Fruit fly (Drosophila melanogaster) whole organism, embryonic: ENCODE measurements around the gene Dlc90F.

Experiments
- ATbp ChIP-seq: fragments of 200-800 bp; sonication (Bioruptor generic); optimal IDR thresholded peaks from 2 replicates; lab custom pipeline; 2017; ENCODE audit warnings: missing biosample characterization, mild to moderate bottlenecking, missing genetic modification characterization, missing genetic modification reagents
- Adf1 ChIP-seq: fragments of 200-800 bp; sonication (Bioruptor generic); IDR thresholded peaks from 2 replicates; pipeline ENCODE4 v1.3.6; 2022; ENCODE audit warnings: missing biosample characterization, missing genetic modification characterization
- Awh ChIP-seq: fragments of 200-800 bp; sonication (Bioruptor generic); IDR thresholded peaks from 2 replicates; pipeline ENCODE4, ENCODE4 v1.3.6; 2022; ENCODE audit warnings: missing biosample characterization, missing genetic modification characterization
- CG10654 ChIP-seq: fragments of 200-800 bp; sonication (Bioruptor generic); optimal IDR thresholded peaks from 2 replicates; lab custom pipeline; 2016; ENCODE audit warnings: missing biosample characterization, missing genetic modification characterization
- CG10979 ChIP-seq: fragments of 200-800 bp; sonication (Bioruptor generic); optimal IDR thresholded peaks from 2 replicates; lab custom pipeline; 2018; ENCODE audit warnings: missing biosample characterization, mild to moderate bottlenecking, missing genetic modification characterization, moderate library complexity
- CG13775 ChIP-seq: fragments of 200-800 bp; sonication (Bioruptor generic); optimal IDR thresholded peaks from 3 replicates; lab custom pipeline; 2017; ENCODE audit warnings: missing biosample characterization, mild to moderate bottlenecking, missing genetic modification characterization
- CG15269 ChIP-seq: fragments of 200-800 bp; sonication (Bioruptor generic); optimal IDR thresholded peaks from 2 replicates; lab custom pipeline; 2018; ENCODE audit warnings: missing biosample characterization, mild to moderate bottlenecking, missing genetic modification characterization, moderate library complexity
- CG18599 ChIP-seq: fragments of 200-800 bp; sonication (Bioruptor generic); optimal IDR thresholded peaks from 3 replicates; lab custom pipeline; 2017; ENCODE audit warnings: missing biosample characterization, missing genetic modification characterization, mild to moderate bottlenecking, moderate library complexity, missing genetic modification reagents
- CG2678 ChIP-seq: fragments of 200-800 bp; sonication (Bioruptor generic); optimal IDR thresholded peaks from 3 replicates; lab custom pipeline; 2019; ENCODE audit warnings: missing biosample characterization, mild to moderate bottlenecking, missing genetic modification characterization, moderate library complexity
- CG30020 ChIP-seq: fragments of 200-800 bp; optimal IDR thresholded peaks from 2 replicates; lab custom pipeline; 2019; ENCODE audit warnings: missing biosample characterization, mild to moderate bottlenecking, missing genetic modification characterization, moderate library complexity
- CG30431 ChIP-seq: fragments of 200-800 bp; sonication (Bioruptor generic); optimal IDR thresholded peaks from 2 replicates; lab custom pipeline; 2017; ENCODE audit warnings: missing biosample characterization, missing genetic modification characterization
- CG3163 ChIP-seq: fragments of 200-800 bp; sonication (Bioruptor generic); optimal IDR thresholded peaks from 3 replicates; lab custom pipeline; 2016; ENCODE audit warnings: missing biosample characterization, missing genetic modification characterization
- CG3407 ChIP-seq: fragments of 200-800 bp; sonication (Bioruptor generic); optimal IDR thresholded peaks from 2 replicates; lab custom pipeline; 2018; ENCODE audit warnings: missing biosample characterization, mild to moderate bottlenecking, missing genetic modification characterization
- CG4328 ChIP-seq: fragments of 200-800 bp; sonication (Bioruptor generic); optimal IDR thresholded peaks from 3 replicates; lab custom pipeline; 2017; ENCODE audit warnings: missing biosample characterization, missing genetic modification reagents, missing genetic modification characterization
- CG4360 ChIP-seq: fragments of 200-800 bp; sonication (Bioruptor generic); IDR thresholded peaks from 2 replicates; pipeline ENCODE4 v1.3.6; 2022; ENCODE audit warnings: missing biosample characterization, missing genetic modification characterization
- CG5180 ChIP-seq: fragments of 200-800 bp; sonication (Bioruptor generic); optimal IDR thresholded peaks from 3 replicates; lab custom pipeline; 2017; ENCODE audit warnings: missing biosample characterization, missing genetic modification characterization, mild to moderate bottlenecking, moderate library complexity, missing genetic modification reagents
- CG6254 ChIP-seq: fragments of 200-800 bp; sonication (Bioruptor generic); optimal IDR thresholded peaks from 3 replicates; lab custom pipeline; 2017; ENCODE audit warnings: mild to moderate bottlenecking, missing biosample characterization, missing genetic modification reagents, missing genetic modification characterization
- CG6791 ChIP-seq: fragments of 200-800 bp; sonication (Bioruptor generic); IDR thresholded peaks from 3 replicates; pipeline ENCODE4 v1.3.6; 2022; ENCODE audit warnings: missing biosample characterization, missing genetic modification characterization; ENCODE audit not compliant: partially characterized antibody
- CG8944 ChIP-seq: fragments of 200-800 bp; sonication (Bioruptor generic); optimal IDR thresholded peaks from 3 replicates; lab custom pipeline; 2016; ENCODE audit warnings: missing biosample characterization, missing genetic modification characterization
- CTCF ChIP-seq: fragments of 200-800 bp; sonication (Bioruptor generic); optimal IDR thresholded peaks from 2 replicates; lab custom pipeline; 2017; ENCODE audit warnings: missing biosample characterization, mild to moderate bottlenecking, missing genetic modification characterization, moderate library complexity
- Dek ChIP-seq: fragments of 200-800 bp; sonication (Bioruptor generic); optimal IDR thresholded peaks from 3 replicates; lab custom pipeline; 2019; ENCODE audit warnings: missing biosample characterization, mild to moderate bottlenecking, missing genetic modification characterization, moderate library complexity
- Doc2 ChIP-seq: fragments of 200-800 bp; sonication (Bioruptor generic); IDR thresholded peaks from 2 replicates; pipeline ENCODE4 v1.3.6; 2022; ENCODE audit warnings: missing biosample characterization, missing genetic modification characterization
- Gug ChIP-seq: fragments of 200-800 bp; sonication (Bioruptor generic); IDR thresholded peaks from 4 replicates; pipeline ENCODE4 v1.3.6; 2022; ENCODE audit warnings: missing biosample characterization, missing genetic modification characterization
- HmgD ChIP-seq: fragments of 200-800 bp; sonication (Bioruptor generic); optimal IDR thresholded peaks from 3 replicates; lab custom pipeline; 2016; ENCODE audit warnings: missing biosample characterization, missing genetic modification characterization
- Mes4 ChIP-seq: fragments of 200-800 bp; sonication (Bioruptor generic); optimal IDR thresholded peaks from 2 replicates; lab custom pipeline; 2016; ENCODE audit warnings: missing biosample characterization, missing genetic modification characterization
- Neu2 ChIP-seq: fragments of 200-800 bp; sonication (Bioruptor generic); optimal IDR thresholded peaks from 3 replicates; lab custom pipeline; 2016; ENCODE audit warnings: missing biosample characterization, missing genetic modification characterization, borderline replicate concordance
- Nf-YB ChIP-seq: fragments of 200-800 bp; sonication (Bioruptor generic); optimal IDR thresholded peaks from 3 replicates; lab custom pipeline; 2019; ENCODE audit warnings: missing biosample characterization, mild to moderate bottlenecking, missing genetic modification characterization, moderate library complexity
- Nf-YC ChIP-seq: fragments of 200-800 bp; optimal IDR thresholded peaks from 3 replicates; lab custom pipeline; 2019; ENCODE audit warnings: missing biosample characterization, mild to moderate bottlenecking, missing genetic modification characterization, moderate library complexity
- Oli ChIP-seq: fragments of 200-800 bp; sonication (Bioruptor generic); optimal IDR thresholded peaks from 2 replicates; lab custom pipeline; 2018; ENCODE audit warnings: missing biosample characterization, mild to moderate bottlenecking, missing genetic modification characterization, moderate library complexity
- Six4 ChIP-seq: fragments of 200-800 bp; sonication (Bioruptor generic); optimal IDR thresholded peaks from 2 replicates; lab custom pipeline; 2016; ENCODE audit warnings: missing biosample characterization, missing genetic modification characterization
- Trl ChIP-seq, 3 experiments: fragments of >200 bp in 2 of 3; fragments of 200-800 bp in 1 of 3; sonication (Bioruptor generic) in 1 of 3; optimal IDR thresholded peaks; 2 replicates in 1 of 3; 3 replicates in 2 of 3; lab custom pipeline; 2016 to 2017; ENCODE audit warnings: missing biosample characterization in 1 of 3, missing genetic modification characterization in 1 of 3
- Xbp1 ChIP-seq: fragments of 200-800 bp; sonication (Bioruptor generic); optimal IDR thresholded peaks from 3 replicates; lab custom pipeline; 2016; ENCODE audit warnings: missing biosample characterization, mild to moderate bottlenecking, missing genetic modification characterization
- cad ChIP-seq: fragments of >200 bp; optimal IDR thresholded peaks from 2 replicates; lab custom pipeline; 2017; ENCODE audit warnings: missing biosample characterization, missing genetic modification characterization
- cg ChIP-seq: fragments of 200-800 bp; sonication (Bioruptor generic); optimal IDR thresholded peaks from 3 replicates; lab custom pipeline; 2019; ENCODE audit warnings: missing biosample characterization, mild to moderate bottlenecking, missing genetic modification characterization, moderate library complexity
- en ChIP-seq: fragments of 200-800 bp; sonication (Bioruptor generic); optimal IDR thresholded peaks from 2 replicates; lab custom pipeline; 2016; ENCODE audit warnings: missing biosample characterization, missing genetic modification characterization
- ewg ChIP-seq: fragments of 200-800 bp; sonication (Bioruptor generic); optimal IDR thresholded peaks from 3 replicates; lab custom pipeline; 2017; ENCODE audit warnings: mild to moderate bottlenecking, missing biosample characterization, missing genetic modification reagents, missing genetic modification characterization
- gsb ChIP-seq: fragments of 200-800 bp; sonication (Bioruptor generic); IDR thresholded peaks from 2 replicates; pipeline ENCODE4 v1.3.6; 2022; ENCODE audit warnings: missing biosample characterization, missing genetic modification characterization
- gt ChIP-seq: fragments of 200-800 bp; sonication (Bioruptor generic); IDR thresholded peaks from 2 replicates; pipeline ENCODE4 v1.3.6; 2022; ENCODE audit warnings: missing biosample characterization, missing genetic modification characterization
- mld ChIP-seq: fragments of 200-800 bp; sonication (Bioruptor generic); IDR thresholded peaks from 3 replicates; pipeline ENCODE4 v1.3.6; 2022; ENCODE audit warnings: missing biosample characterization, missing genetic modification characterization; ENCODE audit not compliant: partially characterized antibody
- pan ChIP-seq, 4 experiments: fragments of >200 bp in 3 of 4; fragments of 200-800 bp in 1 of 4; sonication (Bioruptor generic) in 1 of 4; optimal IDR thresholded peaks in 3 of 4; IDR thresholded peaks in 1 of 4; 2 replicates each; pipeline versions ENCODE4 v1.3.6 to Lab custom; 2017 to 2022; ENCODE audit warnings: missing biosample characterization in 2 of 4, missing genetic modification characterization in 2 of 4, mixed read lengths in 1 of 4
- pzg ChIP-seq: fragments of 200-800 bp; sonication (Bioruptor generic); optimal IDR thresholded peaks from 3 replicates; lab custom pipeline; 2018; ENCODE audit warnings: missing biosample characterization, mild to moderate bottlenecking, missing genetic modification characterization, moderate library complexity
- seq ChIP-seq: fragments of 200-800 bp; sonication (Bioruptor generic); IDR thresholded peaks from 2 replicates; pipeline ENCODE4 v1.3.6; 2022; ENCODE audit warnings: missing biosample characterization, missing genetic modification characterization
- ssp ChIP-seq: fragments of 200-800 bp; sonication (Bioruptor generic); IDR thresholded peaks from 2 replicates; pipeline ENCODE4 v1.3.6; 2022; ENCODE audit warnings: missing biosample characterization, missing genetic modification characterization
- tup ChIP-seq: fragments of 200-800 bp; sonication (Bioruptor generic); optimal IDR thresholded peaks from 2 replicates; lab custom pipeline; 2016; ENCODE audit warnings: missing biosample characterization, mild to moderate bottlenecking, missing genetic modification characterization, moderate library complexity
- tx ChIP-seq: fragments of 200-800 bp; sonication (Bioruptor generic); optimal IDR thresholded peaks from 2 replicates; lab custom pipeline; 2016; ENCODE audit warnings: missing biosample characterization, missing genetic modification characterization
- vnd ChIP-seq: fragments of 200-800 bp; sonication (Bioruptor generic); IDR thresholded peaks from 3 replicates; pipeline ENCODE4 v1.3.6; 2022; ENCODE audit warnings: missing biosample characterization, missing genetic modification characterization; ENCODE audit not compliant: partially characterized antibody
- z ChIP-seq: fragments of 200-800 bp; sonication (Bioruptor generic); IDR thresholded peaks from 3 replicates; pipeline ENCODE4 v1.3.6; 2022; ENCODE audit warnings: missing biosample characterization, missing genetic modification characterization
- zfh1 ChIP-seq: fragments of 200-800 bp; sonication (Bioruptor generic); IDR thresholded peaks from 3 replicates; pipeline ENCODE4 v1.3.6; 2022; ENCODE audit warnings: missing biosample characterization, missing genetic modification characterization

The Dlc90F gene

DNA sequence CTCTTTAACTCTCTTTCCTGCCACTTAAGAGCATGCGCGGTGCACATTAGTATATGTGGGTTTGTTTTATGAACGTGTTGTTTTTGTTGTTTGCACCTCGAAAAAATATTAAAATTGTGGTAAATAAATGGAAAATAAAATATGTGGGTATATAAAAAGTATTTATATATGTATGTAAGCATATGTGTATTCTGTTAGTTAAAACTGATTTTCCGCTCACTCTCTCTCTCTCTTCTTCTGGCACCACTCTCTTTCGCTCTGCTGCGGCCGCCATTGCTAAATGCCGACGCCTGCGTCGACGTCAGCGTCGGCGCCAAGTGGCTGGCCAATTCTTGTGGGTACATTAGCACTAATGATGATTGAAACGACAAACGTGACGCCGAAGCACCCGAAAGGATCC is 33.8 kb upstream of the Dlc90F start:
- TF ChIP-seq tx: no peak
- no peak for TF ChIP-seq Neu2 (GFP tag; lab: Kevin White, UChicago)
- no peak for TF ChIP-seq Mes4 (GFP tag; lab: Kevin White, UChicago)
- TF ChIP-seq vnd (GFP tag; lab: Robert Waterston, UW): no peak
- no peak for TF ChIP-seq CG30431 (GFP tag; lab: Kevin White, UChicago)
- no peak for TF ChIP-seq Doc2 (GFP tag; lab: Robert Waterston, UW)
- peak; percentile 87 for TF ChIP-seq Adf1 (GFP tag; lab: Robert Waterston, UW)
- peak; percentile 32 for TF ChIP-seq Nf-YB (GFP tag; lab: Kevin White, UChicago)
- no peak for TF ChIP-seq CG30020 (tag; lab: Kevin White, UChicago)
- no peak for TF ChIP-seq zfh1 (GFP tag; lab: Robert Waterston, UW)
- no peak for TF ChIP-seq CG2678
- TF ChIP-seq Trl (optimal IDR thresholded peaks at IDR 0.05; lab: Kevin White, UChicago): peak; percentile 62 to 77
- TF ChIP-seq Trl (GFP tag; optimal IDR thresholded peaks at IDR 0.05; lab: Kevin White, UChicago): no peak
- no peak for TF ChIP-seq en (GFP tag; lab: Kevin White, UChicago)
- peak; percentile 11 for TF ChIP-seq cg (GFP tag; lab: Kevin White, UChicago)
- no peak for TF ChIP-seq Gug (GFP tag; lab: Robert Waterston, UW)
- peak; percentile 78 for TF ChIP-seq ewg (GFP tag; lab: Kevin White, UChicago)
- no peak for TF ChIP-seq Awh (GFP tag; lab: Robert Waterston, UW)
- no peak for TF ChIP-seq Oli (tag; lab: Kevin White, UChicago)
- no peak for TF ChIP-seq CG10654 (GFP tag; lab: Kevin White, UChicago)
- TF ChIP-seq cad (GFP tag; lab: Kevin White, UChicago): no peak
- peak; percentile 42 for TF ChIP-seq CG3163 (GFP tag; lab: Kevin White, UChicago)
- no peak for TF ChIP-seq gsb (GFP tag; lab: Robert Waterston, UW)
- TF ChIP-seq CG6254 (GFP tag; lab: Kevin White, UChicago): no peak
- no peak for TF ChIP-seq CG8944 (GFP tag; lab: Kevin White, UChicago)
- peak; percentile 62 for TF ChIP-seq Nf-YC (tag; lab: Kevin White, UChicago)
- TF ChIP-seq Dek (tag; lab: Kevin White, UChicago): no peak
- no peak for TF ChIP-seq mld
- TF ChIP-seq CG6791: no peak
- TF ChIP-seq CG3407 (GFP tag; lab: Kevin White, UChicago): no peak
- TF ChIP-seq CG4360 (GFP tag; lab: Robert Waterston, UW): no peak
- no peak for TF ChIP-seq ATbp (GFP tag; lab: Kevin White, UChicago)
- TF ChIP-seq CTCF (GFP tag; lab: Kevin White, UChicago): no peak
- TF ChIP-seq CG18599 (GFP tag; lab: Kevin White, UChicago): peak; percentile 6
- TF ChIP-seq HmgD (GFP tag; lab: Kevin White, UChicago): no peak
- no peak for TF ChIP-seq CG15269 (tag; lab: Kevin White, UChicago)
- no peak for TF ChIP-seq Six4 (GFP tag; lab: Kevin White, UChicago)
- no peak for TF ChIP-seq ssp (GFP tag; lab: Robert Waterston, UW)
- TF ChIP-seq CG5180 (GFP tag; lab: Kevin White, UChicago): no peak
- TF ChIP-seq z (GFP tag; lab: Robert Waterston, UW): no peak
- no peak for TF ChIP-seq CG10979
- no peak for TF ChIP-seq CG4328
- TF ChIP-seq, all 482 proteins: peak for 8

DNA sequence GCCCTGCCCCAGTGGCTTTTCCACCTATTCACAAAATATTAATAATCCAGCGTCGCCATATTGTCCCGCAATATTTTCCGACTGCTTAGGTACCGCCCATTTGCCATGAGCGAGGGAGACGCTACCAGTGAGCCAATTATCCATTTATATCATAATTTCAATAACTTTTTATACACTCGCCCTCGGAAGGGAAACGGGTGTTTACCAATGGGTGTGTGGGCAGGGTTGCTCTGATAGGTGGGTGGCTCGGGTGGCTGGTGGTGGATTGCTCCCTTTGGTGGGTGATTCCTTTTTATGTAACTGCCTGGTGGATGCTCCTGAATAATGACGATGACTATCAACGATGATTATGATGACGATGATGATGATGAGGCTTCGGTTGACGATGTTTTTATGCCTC is 32.4 kb upstream of the Dlc90F start:
- TF ChIP-seq tup (GFP tag; lab: Kevin White, UChicago) (no peak), pan (optimal IDR thresholded peaks at IDR 0.05; lab: Kevin White, UChicago) (no peak), pan (GFP tag; optimal IDR thresholded peaks at IDR 0.05 in 1 of 2, IDR thresholded peaks at IDR 0.05 in 1 of 2) (no peak), pzg (no peak), CG13775 (GFP tag; lab: Kevin White, UChicago) (no peak), Xbp1 (GFP tag; lab: Kevin White, UChicago) (no peak), Nf-YC (tag; lab: Kevin White, UChicago) (peak; percentile 93), Nf-YB (GFP tag; lab: Kevin White, UChicago) (peak; percentile 94), seq (peak; percentile 51; the same call in 1 of the 2 replicates), gt (GFP tag; lab: Robert Waterston, UW) (no peak)
